Fruit fly (Drosophila melanogaster): Measurements from ENCODE around the gene tgo.
A peak's percentile ranks its signal among the peaks of the same experiment; 100 is the strongest.

tgo gene

dm6 chr3R:9033619-9034401 lies 14.0 kb upstream of the tgo start (continued):
- TF ChIP-seq Blimp-1 (GFP tag; optimal IDR thresholded peaks at IDR 0.05) = peak; percentile 73
- peak; percentile 77 for TF ChIP-seq CG2120 (GFP tag; optimal IDR thresholded peaks at IDR 0.05)
- no peak for TF ChIP-seq tll (GFP tag; optimal IDR thresholded peaks at IDR 0.05)
- TF ChIP-seq bcd (GFP tag; optimal IDR thresholded peaks at IDR 0.05) = peak; percentile 82
- no peak for TF ChIP-seq Dref (GFP tag; IDR thresholded peaks at IDR 0.05)
- TF ChIP-seq ftz-f1 (GFP tag; optimal IDR thresholded peaks at IDR 0.05) = peak; percentile 16
- peak; percentile 80 for TF ChIP-seq CG13775 (GFP tag; optimal IDR thresholded peaks at IDR 0.05)
- no peak for TF ChIP-seq Mrtf (GFP tag; IDR thresholded peaks at IDR 0.05)
- no peak for TF ChIP-seq CG8765 (GFP tag; IDR thresholded peaks at IDR 0.05)
- peak; percentile 75 for TF ChIP-seq CG10431 (GFP tag; optimal IDR thresholded peaks at IDR 0.05)
- peak; percentile 80 for TF ChIP-seq gsb-n (tag; optimal IDR thresholded peaks at IDR 0.05)
- TF ChIP-seq CG12155 (GFP tag; optimal IDR thresholded peaks at IDR 0.05) = peak; percentile 69
- no peak for TF ChIP-seq nerfin-2 (GFP tag; IDR thresholded peaks at IDR 0.05; ENCODE audit: partially characterized antibody)
- TF ChIP-seq Aef1 (GFP tag; IDR thresholded peaks at IDR 0.05) = peak; percentile 46; the same call in 2 of the 3 replicates
- TF ChIP-seq tgo (GFP tag; IDR thresholded peaks at IDR 0.05) = peak; percentile 88
- peak; percentile 14 for TF ChIP-seq jing (GFP tag; optimal IDR thresholded peaks at IDR 0.05)
- 0 out of 2 replicates have a peak, but pooled peaks have one; percentile 30 for TF ChIP-seq dati (GFP tag; IDR thresholded peaks at IDR 0.05)
- TF ChIP-seq CG1529 (GFP tag; optimal IDR thresholded peaks at IDR 0.05) = peak; percentile 74
- TF ChIP-seq CG17612 (GFP tag; IDR thresholded peaks at IDR 0.05) = no peak
- peak; percentile 50 for TF ChIP-seq Kr (GFP tag; optimal IDR thresholded peaks at IDR 0.05)
- no peak for TF ChIP-seq Dip2 (GFP tag; IDR thresholded peaks at IDR 0.05)
- TF ChIP-seq CG18599 (GFP tag; optimal IDR thresholded peaks at IDR 0.05) = peak; percentile 89
- TF ChIP-seq nom (GFP tag; optimal IDR thresholded peaks at IDR 0.05) = peak; percentile 85
- peak; percentile 32 to 57 for TF ChIP-seq chif (GFP tag; optimal IDR thresholded peaks at IDR 0.05)
- peak; percentile 41 for TF ChIP-seq chn (GFP tag; optimal IDR thresholded peaks at IDR 0.05)
- TF ChIP-seq CG34224 (GFP tag; IDR thresholded peaks at IDR 0.05; ENCODE audit: partially characterized antibody) = 0 out of 3 replicates have a peak, but pooled peaks have one; percentile 15
- TF ChIP-seq trem (tag; optimal IDR thresholded peaks at IDR 0.05) = peak; percentile 78
- peak; percentile 72 for TF ChIP-seq zen (tag; optimal IDR thresholded peaks at IDR 0.05)
- peak; percentile 94 for TF ChIP-seq CG7556 (GFP tag; optimal IDR thresholded peaks at IDR 0.05)

DNA sequence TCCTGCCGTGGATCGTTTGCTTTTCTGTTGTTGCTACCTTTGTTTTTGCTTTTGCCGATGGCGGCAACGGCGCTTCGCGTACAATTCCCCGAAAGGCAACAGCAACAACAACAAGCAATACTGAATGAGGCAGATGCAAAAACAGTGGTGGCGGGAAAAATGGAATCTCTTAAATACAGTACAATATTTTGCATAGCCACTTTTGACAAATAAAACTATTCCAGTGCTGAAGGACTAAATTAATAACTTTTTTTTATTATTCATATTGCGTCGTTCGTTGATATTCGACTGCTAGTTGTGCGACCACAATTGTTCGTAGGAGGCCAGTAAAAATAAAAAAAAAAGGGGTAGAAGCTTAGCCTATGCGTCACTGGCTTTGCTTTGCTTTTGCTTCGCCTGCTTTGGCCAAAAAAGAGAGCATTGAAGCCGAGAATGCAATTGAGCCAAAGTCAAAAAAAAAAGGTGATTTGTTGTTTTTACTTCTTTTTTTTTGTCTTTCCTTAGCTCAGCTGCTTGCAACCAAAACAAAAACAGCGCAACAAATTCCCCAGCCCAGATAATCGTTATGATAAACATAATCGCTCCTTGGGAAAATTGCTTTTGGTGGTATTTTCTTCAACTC lies 12.1 kb upstream of the tgo start:
- TF ChIP-seq Sry-β (GFP tag; optimal IDR thresholded peaks at IDR 0.05) = peak; percentile 32
- peak; percentile 92 for TF ChIP-seq ATbp (GFP tag; optimal IDR thresholded peaks at IDR 0.05)
- peak; percentile 89 for TF ChIP-seq ap (GFP tag; IDR thresholded peaks at IDR 0.05)
- TF ChIP-seq oc (tag; optimal IDR thresholded peaks at IDR 0.05) = peak; percentile 92
- peak; percentile 74 for TF ChIP-seq CrebB (tag; optimal IDR thresholded peaks at IDR 0.05)
- peak; percentile 79 for TF ChIP-seq CG10979 (tag; optimal IDR thresholded peaks at IDR 0.05)
- peak; percentile 83 for TF ChIP-seq CG6813 (GFP tag; optimal IDR thresholded peaks at IDR 0.05)
- TF ChIP-seq TFAM (GFP tag; optimal IDR thresholded peaks at IDR 0.05) = peak; percentile 14
- no peak for TF ChIP-seq CG13287 (GFP tag; IDR thresholded peaks at IDR 0.05; ENCODE audit: partially characterized antibody)
- no peak for TF ChIP-seq Poxn (GFP tag; IDR thresholded peaks at IDR 0.05)
- TF ChIP-seq Hey (tag; optimal IDR thresholded peaks at IDR 0.05) = peak; percentile 7
- TF ChIP-seq Dip2 (GFP tag; IDR thresholded peaks at IDR 0.05) = peak; percentile 38; the same call in 1 of the 2 replicates
- TF ChIP-seq slbo (GFP tag; IDR thresholded peaks at IDR 0.05) = peak; percentile 95
- TF ChIP-seq D (optimal IDR thresholded peaks at IDR 0.05) = peak; percentile 7
- TF ChIP-seq D (GFP tag; optimal IDR thresholded peaks at IDR 0.05) = peak; percentile 83
- TF ChIP-seq CG33557 (GFP tag; optimal IDR thresholded peaks at IDR 0.05) = no peak
- TF ChIP-seq CG2202 (tag; optimal IDR thresholded peaks at IDR 0.05) = peak; percentile 61
- peak; percentile 75 for TF ChIP-seq CG10959 (GFP tag; IDR thresholded peaks at IDR 0.05)
- peak; percentile 76 for TF ChIP-seq pb (GFP tag; optimal IDR thresholded peaks at IDR 0.05)
- peak; percentile 77 for TF ChIP-seq her (GFP tag; optimal IDR thresholded peaks at IDR 0.05)

Data from whole organism, embryonic.